Worm (Caenorhabditis elegans): ENCODE data around the gene C10C6.3.

- TF ChIP-seq him-1 (tag; optimal IDR thresholded peaks at IDR 0.05) (no peak), W03F9.2 (tag; optimal IDR thresholded peaks at IDR 0.05) (no peak)
Measured at ce11 chrIV:11461335-11461734, 3.7 kb downstream of the C10C6.3 start.
